Fruit fly (Drosophila melanogaster) whole organism, embryonic: Measurements from ENCODE around the gene Rrp1.

ENCODE experiments used
- CG17612 ChIP-seq: fragments of 200-800 bp; sonication (Bioruptor generic); IDR thresholded peaks from 2 replicates; pipeline ENCODE4 v1.3.6; 2022; ENCODE audit warnings: missing biosample characterization, missing genetic modification characterization
- CG4820 ChIP-seq: fragments of 200-800 bp; sonication (Bioruptor generic); optimal IDR thresholded peaks from 3 replicates; lab custom pipeline; 2016; ENCODE audit warnings: missing biosample characterization, missing genetic modification characterization
- Hey ChIP-seq: fragments of 200-800 bp; sonication (Bioruptor generic); optimal IDR thresholded peaks from 3 replicates; lab custom pipeline; 2018; ENCODE audit warnings: missing biosample characterization, mild to moderate bottlenecking, missing genetic modification characterization
- nmo ChIP-seq: fragments of 200-800 bp; sonication (Bioruptor generic); optimal IDR thresholded peaks from 2 replicates; lab custom pipeline; 2018; ENCODE audit warnings: missing biosample characterization, mild to moderate bottlenecking, missing genetic modification characterization, moderate library complexity
- pros ChIP-seq: fragments of 200-800 bp; sonication (Bioruptor generic); optimal IDR thresholded peaks from 3 replicates; lab custom pipeline; 2019; ENCODE audit warnings: missing biosample characterization, mild to moderate bottlenecking, missing genetic modification characterization, moderate library complexity

DNA sequence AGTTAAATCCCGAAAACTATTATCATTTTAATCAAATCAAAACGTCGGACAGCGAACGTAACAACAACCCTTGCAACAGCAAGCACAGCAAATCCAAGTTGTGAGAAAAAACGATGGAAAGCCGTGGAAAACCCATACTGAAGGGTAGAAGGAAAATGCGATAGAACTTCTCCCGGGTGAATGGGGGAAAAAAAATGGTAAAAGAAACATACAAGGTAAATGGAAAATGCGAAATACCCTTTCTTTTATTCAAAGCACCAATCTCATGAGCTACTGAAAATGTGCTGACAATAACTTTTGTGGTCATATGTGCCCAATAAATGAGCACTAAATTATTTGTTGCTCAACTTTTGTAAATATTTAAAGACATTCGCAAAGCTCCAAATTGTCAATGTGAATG, 32.6 kb downstream of the Rrp1 start:
- TF ChIP-seq nmo (no peak), pros (GFP tag; lab: Kevin White, UChicago) (no peak), Hey (tag; lab: Kevin White, UChicago) (no peak), CG17612 (GFP tag; lab: Robert Waterston, UW) (no peak), CG4820 (GFP tag; lab: Kevin White, UChicago) (no peak)
